Fruit fly (Drosophila melanogaster) Kc167 (cell line): ENCODE data around the gene svr.
"Not testable (repeated sequence)": the region's sequence is repeated elsewhere in the genome, so short reads cannot be mapped to it uniquely, and the experiment has no call there.

ENCODE experiments used
- Myc ChIP-seq: fragments of >200 bp; optimal IDR thresholded peaks from 2 replicates; lab custom pipeline; 2017; ENCODE audit warnings: missing external identifiers
- Sin3A ChIP-seq: fragments of >200 bp; optimal IDR thresholded peaks from 2 replicates; lab custom pipeline; 2018; ENCODE audit warnings: missing external identifiers
- h ChIP-seq: fragments of >200 bp; optimal IDR thresholded peaks from 3 replicates; lab custom pipeline; 2018; ENCODE audit warnings: missing external identifiers
- insv ChIP-seq: fragments of >200 bp; optimal IDR thresholded peaks from 3 replicates; lab custom pipeline; 2018; ENCODE audit warnings: missing external identifiers
- psq ChIP-seq: fragments of >200 bp; optimal IDR thresholded peaks from 2 replicates; lab custom pipeline; 2017; ENCODE audit warnings: missing external identifiers
- ttk ChIP-seq: sonication (Bioruptor generic); optimal IDR thresholded peaks from 2 replicates; lab custom pipeline; 2017; ENCODE audit warnings: missing external identifiers

Gene svr

dm6 chrX:481642-482041, 14.6 kb upstream of the svr start, which contains the start of gene CG3176:
CG3176 (plus strand) TSS chrX:481862.
- TF ChIP-seq h (lab: Kevin White, UChicago); Myc; psq (lab: Kevin White, UChicago): not testable (repeated sequence)

- no peak for TF ChIP-seq insv
- TF ChIP-seq Myc, result no peak
- TF ChIP-seq ttk (lab: Kevin White, UChicago), result no peak
- TF ChIP-seq h (lab: Kevin White, UChicago), result no peak
- TF ChIP-seq Sin3A (lab: Kevin White, UChicago), result no peak
- TF ChIP-seq psq (lab: Kevin White, UChicago), result no peak
Measured at dm6 chrX:487517-487957, 8.7 kb upstream of the svr start, which contains the start of the genes CG18273 and CG3156. CG18273 (minus strand) TSS chrX:487581. CG3156 (plus strand) TSS chrX:487878.

- TF ChIP-seq ttk (lab: Kevin White, UChicago) (no peak), Sin3A (lab: Kevin White, UChicago) (no peak), Myc (no peak), h (lab: Kevin White, UChicago) (no peak), psq (lab: Kevin White, UChicago) (no peak), insv (no peak)
Measured at dm6 chrX:492701-493299, 3.4 kb upstream of the svr start.

dm6 chrX:493445-494190, 2.6 kb upstream of the svr start, which contains the start of gene CG17896:
CG17896 (minus strand) TSS chrX:493495.
- TF ChIP-seq psq (lab: Kevin White, UChicago), result no peak
- TF ChIP-seq h (lab: Kevin White, UChicago), result no peak
- TF ChIP-seq ttk (lab: Kevin White, UChicago), result no peak
- no peak for TF ChIP-seq Sin3A (lab: Kevin White, UChicago)
- no peak for TF ChIP-seq Myc
- no peak for TF ChIP-seq insv

- TF ChIP-seq ttk (lab: Kevin White, UChicago) (no peak), h (lab: Kevin White, UChicago) (no peak), psq (lab: Kevin White, UChicago) (no peak), Myc (no peak), insv (no peak), Sin3A (lab: Kevin White, UChicago) (no peak)
Measured at dm6 chrX:494191-494554, 2.1 kb upstream of the svr start.

- TF ChIP-seq insv (no peak), ttk (lab: Kevin White, UChicago) (no peak), Myc (no peak), psq (lab: Kevin White, UChicago) (no peak), h (lab: Kevin White, UChicago) (no peak), Sin3A (lab: Kevin White, UChicago) (no peak)
Measured at dm6 chrX:494607-495006, 1.6 kb upstream of the svr start, which contains the start of gene CG17778. CG17778 (plus strand) TSS chrX:494614.

- TF ChIP-seq Myc (no peak), insv (no peak), psq (lab: Kevin White, UChicago) (no peak), ttk (lab: Kevin White, UChicago) (no peak)
Measured at dm6 chrX:497425-497824, 1.2 kb downstream of the svr start.

- TF ChIP-seq Myc, result no peak
- no peak for TF ChIP-seq ttk (lab: Kevin White, UChicago)
- TF ChIP-seq h (lab: Kevin White, UChicago), result no peak
- no peak for TF ChIP-seq Sin3A (lab: Kevin White, UChicago)
- no peak for TF ChIP-seq psq (lab: Kevin White, UChicago)
- TF ChIP-seq insv, result no peak
Measured at dm6 chrX:498434-498833, 2.2 kb downstream of the svr start.

- TF ChIP-seq insv (no peak), Myc (no peak), ttk (lab: Kevin White, UChicago) (no peak), psq (lab: Kevin White, UChicago) (no peak), h (lab: Kevin White, UChicago) (no peak), Sin3A (lab: Kevin White, UChicago) (no peak)
Measured at dm6 chrX:498924-499588, 2.8 kb downstream of the svr start.

dm6 chrX:499589-500041, 3.4 kb downstream of the svr start:
- TF ChIP-seq psq (lab: Kevin White, UChicago), result no peak
- no peak for TF ChIP-seq Sin3A (lab: Kevin White, UChicago)
- TF ChIP-seq insv, result no peak
- no peak for TF ChIP-seq h (lab: Kevin White, UChicago)
- TF ChIP-seq Myc, result no peak
- no peak for TF ChIP-seq ttk (lab: Kevin White, UChicago)

- no peak for TF ChIP-seq Myc
- no peak for TF ChIP-seq h (lab: Kevin White, UChicago)
- no peak for TF ChIP-seq Sin3A (lab: Kevin White, UChicago)
- TF ChIP-seq ttk (lab: Kevin White, UChicago), result no peak
- no peak for TF ChIP-seq insv
- no peak for TF ChIP-seq psq (lab: Kevin White, UChicago)
Measured at dm6 chrX:509117-509516, 12.9 kb downstream of the svr start, which contains the start of gene arg. arg (plus strand) TSS chrX:509435.

- no peak for TF ChIP-seq Myc
- no peak for TF ChIP-seq ttk (lab: Kevin White, UChicago)
- TF ChIP-seq h (lab: Kevin White, UChicago), result no peak
- no peak for TF ChIP-seq Sin3A (lab: Kevin White, UChicago)
- no peak for TF ChIP-seq insv
Measured at dm6 chrX:510528-510927, 14.3 kb downstream of the svr start.
